Fruit fly (Drosophila melanogaster) whole organism, embryonic: ENCODE results near the gene Ptp10D.
A peak's percentile ranks its signal among the peaks of the same experiment; 100 is the strongest.

Source experiments
- C15 ChIP-seq: fragments of 200-800 bp; sonication (Bioruptor generic); IDR thresholded peaks from 3 replicates; pipeline ENCODE4 v1.3.6; 2022; ENCODE audit warnings: missing biosample characterization, missing genetic modification characterization
- CG10147 ChIP-seq: fragments of 200-800 bp; sonication (Bioruptor generic); optimal IDR thresholded peaks from 2 replicates; lab custom pipeline; 2019; ENCODE audit warnings: missing biosample characterization, mild to moderate bottlenecking, missing genetic modification characterization, moderate library complexity
- CG10431 ChIP-seq: fragments of 200-800 bp; sonication (Bioruptor generic); optimal IDR thresholded peaks from 3 replicates; lab custom pipeline; 2018; ENCODE audit warnings: missing biosample characterization, mild to moderate bottlenecking, missing genetic modification characterization
- CG10543 ChIP-seq: fragments of 200-800 bp; sonication (Bioruptor generic); optimal IDR thresholded peaks from 3 replicates; lab custom pipeline; 2017; ENCODE audit warnings: missing biosample characterization, mild to moderate bottlenecking, missing genetic modification characterization, moderate library complexity
- CG12155 ChIP-seq: fragments of 200-800 bp; sonication (Bioruptor generic); optimal IDR thresholded peaks from 3 replicates; lab custom pipeline; 2016; ENCODE audit warnings: missing biosample characterization, missing genetic modification characterization
- CG12219 ChIP-seq: fragments of 200-800 bp; sonication (Bioruptor generic); optimal IDR thresholded peaks from 3 replicates; lab custom pipeline; 2018; ENCODE audit warnings: missing biosample characterization, mild to moderate bottlenecking, missing genetic modification characterization
- CG1233 ChIP-seq: fragments of 200-800 bp; sonication (Bioruptor generic); optimal IDR thresholded peaks from 4 replicates; lab custom pipeline; 2018; ENCODE audit warnings: missing biosample characterization, mild to moderate bottlenecking, missing genetic modification characterization
- CG13775 ChIP-seq: fragments of 200-800 bp; sonication (Bioruptor generic); optimal IDR thresholded peaks from 3 replicates; lab custom pipeline; 2017; ENCODE audit warnings: missing biosample characterization, mild to moderate bottlenecking, missing genetic modification characterization
- CG14667 ChIP-seq: fragments of 200-800 bp; sonication (Bioruptor generic); IDR thresholded peaks from 2 replicates; pipeline ENCODE4 v1.3.6; 2022; ENCODE audit warnings: missing biosample characterization, missing genetic modification characterization
- CG15073 ChIP-seq: fragments of 200-800 bp; sonication (Bioruptor generic); optimal IDR thresholded peaks from 2 replicates; lab custom pipeline; 2016; ENCODE audit warnings: missing biosample characterization, missing genetic modification characterization
- CG15601 ChIP-seq: fragments of 200-800 bp; sonication (Bioruptor generic); optimal IDR thresholded peaks from 3 replicates; lab custom pipeline; 2019; ENCODE audit warnings: missing biosample characterization, mild to moderate bottlenecking, missing genetic modification characterization, moderate library complexity
- CG18599 ChIP-seq: fragments of 200-800 bp; sonication (Bioruptor generic); optimal IDR thresholded peaks from 3 replicates; lab custom pipeline; 2017; ENCODE audit warnings: missing biosample characterization, missing genetic modification characterization, mild to moderate bottlenecking, moderate library complexity, missing genetic modification reagents
- CG3726 ChIP-seq: fragments of 200-800 bp; sonication (Bioruptor generic); IDR thresholded peaks from 3 replicates; pipeline ENCODE4, ENCODE4 v1.3.6; 2022; ENCODE audit warnings: missing biosample characterization, missing genetic modification characterization
- CG6689 ChIP-seq: fragments of 200-800 bp; sonication (Bioruptor generic); IDR thresholded peaks from 2 replicates; pipeline ENCODE4 v1.3.6; 2022; ENCODE audit warnings: missing biosample characterization, missing genetic modification characterization
- CG7928 ChIP-seq: fragments of 200-800 bp; sonication (Bioruptor generic); optimal IDR thresholded peaks from 2 replicates; lab custom pipeline; 2017; ENCODE audit warnings: missing biosample characterization, mild to moderate bottlenecking, missing genetic modification characterization
- CG8290 ChIP-seq, 3 experiments: fragments of 200-800 bp; sonication (Bioruptor generic); optimal IDR thresholded peaks; 2 replicates each; lab custom pipeline; 2016 to 2019; ENCODE audit warnings: missing biosample characterization in 3 of 3, missing genetic modification characterization in 3 of 3, mild to moderate bottlenecking in 2 of 3, moderate library complexity in 1 of 3
- CG9437 ChIP-seq: fragments of 200-800 bp; sonication (Bioruptor generic); optimal IDR thresholded peaks from 2 replicates; lab custom pipeline; 2018; ENCODE audit warnings: missing biosample characterization, mild to moderate bottlenecking, missing genetic modification characterization
- Chrac-16 ChIP-seq: fragments of 200-800 bp; sonication (Bioruptor generic); optimal IDR thresholded peaks from 3 replicates; lab custom pipeline; 2016; ENCODE audit warnings: missing biosample characterization, missing genetic modification characterization
- D ChIP-seq, 2 experiments: fragments of 200-800 bp in 1 of 2; fragments of >200 bp in 1 of 2; sonication (Bioruptor generic) in 1 of 2; optimal IDR thresholded peaks; 2 replicates in 1 of 2; 3 replicates in 1 of 2; lab custom pipeline; 2017; ENCODE audit warnings: mild to moderate bottlenecking in 1 of 2, missing biosample characterization in 1 of 2, missing genetic modification characterization in 1 of 2, missing genetic modification reagents in 1 of 2
- D19A ChIP-seq: fragments of 200-800 bp; optimal IDR thresholded peaks from 3 replicates; lab custom pipeline; 2019; ENCODE audit warnings: missing biosample characterization, mild to moderate bottlenecking, missing genetic modification characterization, moderate library complexity
- Deaf1 ChIP-seq: fragments of 200-800 bp; optimal IDR thresholded peaks from 3 replicates; lab custom pipeline; 2019; ENCODE audit warnings: missing biosample characterization, mild to moderate bottlenecking, missing genetic modification characterization, moderate library complexity
- Drgx ChIP-seq: fragments of 200-800 bp; sonication (Bioruptor generic); IDR thresholded peaks from 2 replicates; pipeline ENCODE4 v1.3.6; 2022; ENCODE audit warnings: missing biosample characterization, missing genetic modification characterization
- Ets97D ChIP-seq: fragments of 200-800 bp; sonication (Bioruptor generic); optimal IDR thresholded peaks from 3 replicates; lab custom pipeline; 2016; ENCODE audit warnings: missing biosample characterization, missing genetic modification characterization
- Lpt ChIP-seq: fragments of >200 bp; optimal IDR thresholded peaks from 2 replicates; lab custom pipeline; 2018; ENCODE audit warnings: missing biosample characterization, missing genetic modification characterization
- MTF-1 ChIP-seq: fragments of 200-800 bp; sonication (Bioruptor generic); optimal IDR thresholded peaks from 2 replicates; lab custom pipeline; 2018; ENCODE audit warnings: missing biosample characterization, mild to moderate bottlenecking, missing genetic modification characterization, borderline replicate concordance
- Mrtf ChIP-seq: fragments of 200-800 bp; sonication (Bioruptor generic); IDR thresholded peaks from 3 replicates; pipeline ENCODE4 v1.3.6; 2022; ENCODE audit warnings: missing biosample characterization, missing genetic modification characterization
- NFAT ChIP-seq: fragments of 200-800 bp; sonication (Bioruptor generic); IDR thresholded peaks from 2 replicates; pipeline ENCODE4 v1.3.6; 2022; ENCODE audit warnings: missing biosample characterization, missing genetic modification characterization
- Nf-YB ChIP-seq: fragments of 200-800 bp; sonication (Bioruptor generic); optimal IDR thresholded peaks from 3 replicates; lab custom pipeline; 2019; ENCODE audit warnings: missing biosample characterization, mild to moderate bottlenecking, missing genetic modification characterization, moderate library complexity
- Ravus ChIP-seq: fragments of 200-800 bp; sonication (Bioruptor generic); IDR thresholded peaks from 2 replicates; pipeline ENCODE4 v1.3.6; 2022; ENCODE audit warnings: missing biosample characterization, missing genetic modification characterization
- Sin3A ChIP-seq: fragments of >200 bp; optimal IDR thresholded peaks from 2 replicates; lab custom pipeline; 2018
- TFAM ChIP-seq: fragments of 200-800 bp; sonication (Bioruptor generic); optimal IDR thresholded peaks from 2 replicates; lab custom pipeline; 2017; ENCODE audit warnings: missing biosample characterization, missing genetic modification characterization, inconsistent platforms
- Taf1 ChIP-seq: fragments of 200-800 bp; sonication (Bioruptor generic); IDR thresholded peaks from 2 replicates; pipeline ENCODE4 v1.3.6; 2022; ENCODE audit warnings: missing biosample characterization, missing genetic modification characterization
- Vsx1 ChIP-seq: fragments of 200-800 bp; sonication (Bioruptor generic); optimal IDR thresholded peaks from 2 replicates; lab custom pipeline; 2017; ENCODE audit warnings: missing biosample characterization, mild to moderate bottlenecking, missing genetic modification characterization, missing genetic modification reagents
- ac ChIP-seq: fragments of 200-800 bp; sonication (Bioruptor generic); optimal IDR thresholded peaks from 3 replicates; lab custom pipeline; 2017; ENCODE audit warnings: missing biosample characterization, mild to moderate bottlenecking, missing genetic modification characterization
- amos ChIP-seq: fragments of 200-800 bp; sonication (Bioruptor generic); IDR thresholded peaks from 2 replicates; pipeline ENCODE4 v1.3.6; 2022; ENCODE audit warnings: missing biosample characterization, missing genetic modification characterization; ENCODE audit not compliant: partially characterized antibody
- aop ChIP-seq: fragments of 200-800 bp; sonication (Bioruptor generic); IDR thresholded peaks from 2 replicates; pipeline ENCODE4 v1.3.6; 2022; ENCODE audit warnings: missing biosample characterization, missing genetic modification characterization
- az2 ChIP-seq: fragments of 200-800 bp; sonication (Bioruptor generic); optimal IDR thresholded peaks from 3 replicates; lab custom pipeline; 2016; ENCODE audit warnings: missing biosample characterization, missing genetic modification characterization
- bowl ChIP-seq: fragments of 200-800 bp; sonication (Bioruptor generic); IDR thresholded peaks from 2 replicates; pipeline ENCODE4 v1.3.6; 2022; ENCODE audit warnings: missing biosample characterization, missing genetic modification characterization
- chinmo ChIP-seq: fragments of 200-800 bp; sonication (Bioruptor generic); IDR thresholded peaks from 4 replicates; pipeline ENCODE4 v1.3.6; 2022; ENCODE audit warnings: missing biosample characterization, missing genetic modification characterization; ENCODE audit not compliant: partially characterized antibody
- ci ChIP-seq: fragments of 200-800 bp; sonication (Bioruptor generic); IDR thresholded peaks from 3 replicates; pipeline ENCODE4 v1.3.6; 2022; ENCODE audit warnings: missing biosample characterization, missing genetic modification characterization
- gcm ChIP-seq: fragments of 200-800 bp; sonication (Bioruptor generic); optimal IDR thresholded peaks from 2 replicates; lab custom pipeline; 2019; ENCODE audit warnings: missing biosample characterization, mild to moderate bottlenecking, missing genetic modification characterization, moderate library complexity
- gt ChIP-seq: fragments of 200-800 bp; sonication (Bioruptor generic); IDR thresholded peaks from 2 replicates; pipeline ENCODE4 v1.3.6; 2022; ENCODE audit warnings: missing biosample characterization, missing genetic modification characterization
- h ChIP-seq: fragments of >200 bp; optimal IDR thresholded peaks from 2 replicates; lab custom pipeline; 2017
- knrl ChIP-seq: fragments of 200-800 bp; sonication (Bioruptor generic); IDR thresholded peaks from 3 replicates; pipeline ENCODE4 v1.3.6; 2022; ENCODE audit warnings: missing biosample characterization, missing genetic modification characterization; ENCODE audit not compliant: partially characterized antibody
- lab ChIP-seq: fragments of 200-800 bp; sonication (Bioruptor generic); optimal IDR thresholded peaks from 3 replicates; lab custom pipeline; 2017; ENCODE audit warnings: missing biosample characterization, missing genetic modification characterization, mild to moderate bottlenecking, moderate library complexity, missing genetic modification reagents
- sens ChIP-seq: fragments of 200-800 bp; sonication (Bioruptor generic); peaks from one replicate; lab custom pipeline; 2016; ENCODE audit warnings: missing biosample characterization, missing genetic modification characterization
- so ChIP-seq: fragments of 200-800 bp; sonication (Bioruptor generic); IDR thresholded peaks from 3 replicates; pipeline ENCODE4 v1.3.6; 2022; ENCODE audit warnings: missing biosample characterization, missing genetic modification characterization
- tup ChIP-seq: fragments of 200-800 bp; sonication (Bioruptor generic); optimal IDR thresholded peaks from 2 replicates; lab custom pipeline; 2016; ENCODE audit warnings: missing biosample characterization, mild to moderate bottlenecking, missing genetic modification characterization, moderate library complexity

Gene Ptp10D

dm6 chrX:11709799-11710720 lies 88.2 kb downstream of the Ptp10D start, which contains the start of gene FucT6 (continued):
- TF ChIP-seq Drgx (0 out of 2 replicates have a peak, but pooled peaks have one; percentile 53), CG1233 (no peak), ac (GFP tag; lab: Kevin White, UChicago) (no peak), Ets97D (peak; percentile 75), TFAM (GFP tag; lab: Kevin White, UChicago) (no peak), CG18599 (GFP tag; lab: Kevin White, UChicago) (peak; percentile 46), sens (GFP tag; lab: Kevin White, UChicago) (peak; percentile 74), Nf-YB (GFP tag; lab: Kevin White, UChicago) (no peak), Deaf1 (tag; lab: Kevin White, UChicago) (no peak), Chrac-16 (no peak), C15 (no peak), MTF-1 (GFP tag; lab: Kevin White, UChicago) (no peak), bowl (no peak), so (0 out of 3 replicates have a peak, but pooled peaks have one; percentile 13), CG12155 (GFP tag; lab: Kevin White, UChicago) (peak; percentile 52), Sin3A (peak; percentile 26), CG10543 (GFP tag; lab: Kevin White, UChicago) (no peak), h (lab: Kevin White, UChicago) (no peak), az2 (GFP tag; lab: Kevin White, UChicago) (no peak), amos (peak; percentile 93), CG15601 (tag; lab: Kevin White, UChicago) (peak; percentile 13), D (optimal IDR thresholded peaks at IDR 0.05; lab: Kevin White, UChicago) (no peak), D (GFP tag; optimal IDR thresholded peaks at IDR 0.05; lab: Kevin White, UChicago) (no peak), CG6689 (GFP tag; lab: Robert Waterston, UW) (no peak), CG9437 (GFP tag; lab: Kevin White, UChicago) (peak; percentile 17), Mrtf (GFP tag; lab: Robert Waterston, UW) (no peak), gcm (GFP tag; lab: Kevin White, UChicago) (peak; percentile 61), CG13775 (peak; percentile 9), CG8290 (GFP tag; optimal IDR thresholded peaks at IDR 0.05; lab: Kevin White, UChicago) (peak; percentile 13), CG8290 (tag; optimal IDR thresholded peaks at IDR 0.05; lab: Kevin White, UChicago) (no peak), aop (GFP tag; lab: Robert Waterston, UW) (no peak), CG15073 (no peak), CG3726 (GFP tag; lab: Robert Waterston, UW) (no peak), CG10147 (GFP tag; lab: Kevin White, UChicago) (no peak), knrl (GFP tag; lab: Robert Waterston, UW) (peak; percentile 84), Lpt (GFP tag; lab: Kevin White, UChicago) (no peak), Taf1 (no peak), chinmo (GFP tag; lab: Robert Waterston, UW) (peak; percentile 89; the same call in 2 of the 4 replicates), CG14667 (no peak), lab (GFP tag; lab: Kevin White, UChicago) (no peak), gt (GFP tag; lab: Robert Waterston, UW) (no peak), CG12219 (no peak), CG10431 (no peak), tup (no peak), Vsx1 (no peak), ci (GFP tag; lab: Robert Waterston, UW) (0 out of 3 replicates have a peak, but pooled peaks have one; percentile 7), NFAT (GFP tag; lab: Robert Waterston, UW) (no peak), Ravus (GFP tag; lab: Robert Waterston, UW) (no peak), CG7928 (GFP tag; lab: Kevin White, UChicago) (no peak), D19A (tag; lab: Kevin White, UChicago) (peak; percentile 8)
